Fruit fly (Drosophila melanogaster): ENCODE results near the gene Prosbeta3.

Gene Prosbeta3

dm6 chr3R:9039448-9039847 lies 33.4 kb upstream of the Prosbeta3 start, which contains the start of gene neur (continued):
- peak; percentile 53 for TF ChIP-seq Hsf (GFP tag; optimal IDR thresholded peaks at IDR 0.05)
- no peak for TF ChIP-seq Dref (GFP tag; IDR thresholded peaks at IDR 0.05)
- peak; percentile 55 for TF ChIP-seq CG10267 (tag; optimal IDR thresholded peaks at IDR 0.05)
- no peak for TF ChIP-seq disco-r (GFP tag; optimal IDR thresholded peaks at IDR 0.05)
- peak; percentile 83 for TF ChIP-seq Lhr (GFP tag; optimal IDR thresholded peaks at IDR 0.05)
- no peak for TF ChIP-seq Vsx1 (GFP tag; optimal IDR thresholded peaks at IDR 0.05)
- no peak for TF ChIP-seq CG30431 (GFP tag; optimal IDR thresholded peaks at IDR 0.05)
- peak; percentile 34 for TF ChIP-seq grau (tag; optimal IDR thresholded peaks at IDR 0.05)
- no peak for TF ChIP-seq Hand (GFP tag; optimal IDR thresholded peaks at IDR 0.05)
- no peak for TF ChIP-seq Hr39 (optimal IDR thresholded peaks at IDR 0.05)
- peak; percentile 18 for TF ChIP-seq CG3163 (GFP tag; optimal IDR thresholded peaks at IDR 0.05)
- peak; percentile 17 for TF ChIP-seq CG4820 (GFP tag; optimal IDR thresholded peaks at IDR 0.05)
- no peak for TF ChIP-seq p53 (GFP tag; optimal IDR thresholded peaks at IDR 0.05)
- no peak for TF ChIP-seq CG7745 (tag; optimal IDR thresholded peaks at IDR 0.05)
- TF ChIP-seq ssp (GFP tag; IDR thresholded peaks at IDR 0.05), result peak; percentile 46
- peak; percentile 14 to 29 for TF ChIP-seq dpn (GFP tag; optimal IDR thresholded peaks at IDR 0.05)
- peak; percentile 78 for TF ChIP-seq CG13287 (GFP tag; IDR thresholded peaks at IDR 0.05; ENCODE audit: partially characterized antibody)
- TF ChIP-seq Dll (GFP tag; IDR thresholded peaks at IDR 0.05; ENCODE audit: partially characterized antibody), result peak; percentile 80
- TF ChIP-seq ewg (GFP tag; optimal IDR thresholded peaks at IDR 0.05), result no peak
- no peak for TF ChIP-seq CG8388 (GFP tag; optimal IDR thresholded peaks at IDR 0.05)
- peak; percentile 18 for TF ChIP-seq Meics (GFP tag; optimal IDR thresholded peaks at IDR 0.05)
- TF ChIP-seq phol (tag; optimal IDR thresholded peaks at IDR 0.05), result peak; percentile 67
- TF ChIP-seq slbo (GFP tag; IDR thresholded peaks at IDR 0.05), result peak; percentile 39; the same call in 1 of the 2 replicates
- peak; percentile 56; the same call in 1 of the 3 replicates for TF ChIP-seq zen2 (GFP tag; IDR thresholded peaks at IDR 0.05; ENCODE audit: partially characterized antibody)
- no peak for TF ChIP-seq Fer1 (GFP tag; optimal IDR thresholded peaks at IDR 0.05)
- no peak for TF ChIP-seq B-H1 (GFP tag; IDR thresholded peaks at IDR 0.05)
- no peak for TF ChIP-seq E2f1 (GFP tag; IDR thresholded peaks at IDR 0.05)
- TF ChIP-seq Max (GFP tag; optimal IDR thresholded peaks at IDR 0.05), result peak; percentile 58
- TF ChIP-seq CG4707 (GFP tag; optimal IDR thresholded peaks at IDR 0.05), result no peak
- no peak for TF ChIP-seq CG1024 (GFP tag; IDR thresholded peaks at IDR 0.05)
- no peak for TF ChIP-seq Asciz (GFP tag; optimal IDR thresholded peaks at IDR 0.05)
- peak; percentile 8 for TF ChIP-seq Sox100B (GFP tag; optimal IDR thresholded peaks at IDR 0.05)
- TF ChIP-seq BEAF-32 (GFP tag; optimal IDR thresholded peaks at IDR 0.05), result peak; percentile 91
- TF ChIP-seq CG10147 (GFP tag; optimal IDR thresholded peaks at IDR 0.05), result peak; percentile 57
- no peak for TF ChIP-seq rib (GFP tag; IDR thresholded peaks at IDR 0.05)
- no peak for TF ChIP-seq CG8765 (GFP tag; IDR thresholded peaks at IDR 0.05)
- TF ChIP-seq CG34376 (GFP tag; optimal IDR thresholded peaks at IDR 0.05), result peak; percentile 19
- no peak for TF ChIP-seq CG1233 (GFP tag; optimal IDR thresholded peaks at IDR 0.05)
- peak; percentile 38 for TF ChIP-seq CG30020 (tag; optimal IDR thresholded peaks at IDR 0.05)
- TF ChIP-seq CG12744 (GFP tag; optimal IDR thresholded peaks at IDR 0.05), result no peak
- no peak for TF ChIP-seq CG10959 (GFP tag; IDR thresholded peaks at IDR 0.05)
- TF ChIP-seq ERR (GFP tag; optimal IDR thresholded peaks at IDR 0.05), result no peak
- TF ChIP-seq sens-2 (GFP tag; IDR thresholded peaks at IDR 0.05), result no peak
- no peak for TF ChIP-seq CG10654 (GFP tag; optimal IDR thresholded peaks at IDR 0.05)
- TF ChIP-seq Atf-2 (GFP tag; optimal IDR thresholded peaks at IDR 0.05), result no peak
- TF ChIP-seq Ptx1 (GFP tag; IDR thresholded peaks at IDR 0.05), result no peak
- 0 out of 4 replicates have a peak, but pooled peaks have one; percentile 66 for TF ChIP-seq chinmo (GFP tag; IDR thresholded peaks at IDR 0.05; ENCODE audit: partially characterized antibody)
- no peak for TF ChIP-seq shn (GFP tag; optimal IDR thresholded peaks at IDR 0.05)
- TF ChIP-seq cg (GFP tag; optimal IDR thresholded peaks at IDR 0.05), result no peak
- TF ChIP-seq exex (tag; optimal IDR thresholded peaks at IDR 0.05), result no peak
- no peak for TF ChIP-seq Fer2 (tag; optimal IDR thresholded peaks at IDR 0.05)

Measured in whole organism, embryonic.